Fruit fly (Drosophila melanogaster) whole organism, wandering third instar larva: ENCODE data around the gene CG17778.

Experiments used
- Rel ChIP-seq, 2 experiments: fragments of 200-800 bp; sonication (Bioruptor generic) in 1 of 2; optimal IDR thresholded peaks; 2 replicates in 1 of 2; 3 replicates in 1 of 2; lab custom pipeline; 2016 to 2019; ENCODE audit warnings: mild to moderate bottlenecking in 2 of 2, missing biosample characterization in 2 of 2, missing genetic modification characterization in 2 of 2, moderate library complexity in 1 of 2
- h ChIP-seq: fragments of 200-800 bp; sonication (Bioruptor generic); optimal IDR thresholded peaks from 3 replicates; lab custom pipeline; 2016; ENCODE audit warnings: missing biosample characterization, mild to moderate bottlenecking, missing genetic modification characterization

- no peak for TF ChIP-seq Rel (GFP tag; optimal IDR thresholded peaks at IDR 0.05; lab: Kevin White, UChicago)
- TF ChIP-seq Rel (tag; optimal IDR thresholded peaks at IDR 0.05; lab: Kevin White, UChicago), result no peak
- TF ChIP-seq h (GFP tag; lab: Kevin White, UChicago), result no peak
Measured at dm6 chrX:476230-477143, 17.9 kb upstream of the CG17778 start, which contains the start of the genes ebo and CG13373.
